Fruit fly (Drosophila melanogaster): ENCODE results near the gene PIG-K.

The PIG-K gene

DNA sequence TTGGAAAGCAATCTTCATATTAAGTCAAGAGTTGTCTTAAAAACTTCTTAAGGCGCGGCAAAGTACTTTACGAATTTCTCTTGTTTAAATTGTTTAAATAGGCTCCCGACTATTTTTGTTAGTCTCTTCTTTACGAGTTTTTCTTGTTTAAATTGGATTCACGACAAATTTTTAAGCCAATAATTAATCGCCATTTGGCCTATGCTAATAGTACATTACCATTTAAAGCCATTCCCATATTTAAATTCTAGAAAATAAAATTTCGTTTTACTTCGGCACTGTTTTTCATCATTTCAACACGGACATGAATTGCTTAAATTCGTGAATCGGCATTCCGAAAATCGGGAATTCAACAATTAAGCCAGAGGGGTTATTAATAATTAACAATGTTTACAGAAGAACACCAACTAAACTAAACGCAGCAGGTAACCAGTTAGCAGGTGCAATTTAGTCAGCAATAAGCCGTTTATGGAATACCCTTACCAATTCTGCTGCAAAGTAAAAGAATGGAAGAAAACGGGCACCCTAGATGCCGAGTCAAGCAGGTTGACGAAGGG, 367 bp upstream of the PIG-K start (continued):
- no peak for TF ChIP-seq Hand (GFP tag; optimal IDR thresholded peaks at IDR 0.05)
- peak; percentile 90 for TF ChIP-seq CoRest (tag; optimal IDR thresholded peaks at IDR 0.05)
- TF ChIP-seq CG6683 (GFP tag; optimal IDR thresholded peaks at IDR 0.05): no peak
- TF ChIP-seq CG12391 (tag; optimal IDR thresholded peaks at IDR 0.05): peak; percentile 83
- TF ChIP-seq CG2199 (GFP tag; IDR thresholded peaks at IDR 0.05): no peak
- TF ChIP-seq Bteb2 (GFP tag; optimal IDR thresholded peaks at IDR 0.05): peak; percentile 68
- TF ChIP-seq D19A (tag; optimal IDR thresholded peaks at IDR 0.05): peak; percentile 81
- TF ChIP-seq dysf (GFP tag; IDR thresholded peaks at IDR 0.05): peak; percentile 68
- no peak for TF ChIP-seq z (GFP tag; IDR thresholded peaks at IDR 0.05)
- peak; percentile 58 for TF ChIP-seq CG4282 (GFP tag; optimal IDR thresholded peaks at IDR 0.05)
- peak; percentile 34; the same call in 2 of the 4 replicates for TF ChIP-seq Gug (GFP tag; IDR thresholded peaks at IDR 0.05)
- 0 out of 3 replicates have a peak, but pooled peaks have one; percentile 4 for TF ChIP-seq sr (GFP tag; IDR thresholded peaks at IDR 0.05)
- peak; percentile 77 for TF ChIP-seq Nf-YC (tag; optimal IDR thresholded peaks at IDR 0.05)
- TF ChIP-seq CG10321 (GFP tag; IDR thresholded peaks at IDR 0.05): no peak; the same call in 1 of the 2 replicates
- peak; percentile 62 for TF ChIP-seq Asciz (GFP tag; optimal IDR thresholded peaks at IDR 0.05)
- TF ChIP-seq CG14860 (GFP tag; IDR thresholded peaks at IDR 0.05; ENCODE audit: partially characterized antibody): no peak
- peak; percentile 72 for TF ChIP-seq CG1602 (GFP tag; optimal IDR thresholded peaks at IDR 0.05)
- TF ChIP-seq Lhr (GFP tag; optimal IDR thresholded peaks at IDR 0.05): peak; percentile 60
- no peak for TF ChIP-seq dimm (GFP tag; IDR thresholded peaks at IDR 0.05)
- TF ChIP-seq CG18011 (GFP tag; optimal IDR thresholded peaks at IDR 0.05): peak; percentile 44
- TF ChIP-seq CG3847 (GFP tag; IDR thresholded peaks at IDR 0.05): peak; percentile 52
- no peak for TF ChIP-seq CG9797 (GFP tag; optimal IDR thresholded peaks at IDR 0.05)
- TF ChIP-seq CG13624 (GFP tag; optimal IDR thresholded peaks at IDR 0.05): peak; percentile 47
- TF ChIP-seq Mes4 (GFP tag; optimal IDR thresholded peaks at IDR 0.05): peak; percentile 69
- no peak for TF ChIP-seq h (optimal IDR thresholded peaks at IDR 0.05)
- peak; percentile 51 for TF ChIP-seq CG32772 (GFP tag; IDR thresholded peaks at IDR 0.05)
- TF ChIP-seq CG17612 (GFP tag; IDR thresholded peaks at IDR 0.05): no peak
- no peak for TF ChIP-seq CG12071 (GFP tag; optimal IDR thresholded peaks at IDR 0.05)
- TF ChIP-seq inv (GFP tag; IDR thresholded peaks at IDR 0.05; ENCODE audit: partially characterized antibody): no peak
- peak; percentile 38 for TF ChIP-seq maf-S (GFP tag; optimal IDR thresholded peaks at IDR 0.05)
- peak; percentile 66 for TF ChIP-seq Camta (GFP tag; optimal IDR thresholded peaks at IDR 0.05)
- peak; percentile 51 for TF ChIP-seq CG3838 (GFP tag; optimal IDR thresholded peaks at IDR 0.05)
- TF ChIP-seq CG4820 (GFP tag; optimal IDR thresholded peaks at IDR 0.05): peak; percentile 74
- TF ChIP-seq lmd (GFP tag; IDR thresholded peaks at IDR 0.05): peak; percentile 68
- TF ChIP-seq Awh (GFP tag; IDR thresholded peaks at IDR 0.05): 0 out of 2 replicates have a peak, but pooled peaks have one; percentile 39
- TF ChIP-seq so (GFP tag; IDR thresholded peaks at IDR 0.05): peak; percentile 65; the same call in 1 of the 3 replicates
- TF ChIP-seq CG6254 (GFP tag; optimal IDR thresholded peaks at IDR 0.05): peak; percentile 36
- TF ChIP-seq salm (tag; optimal IDR thresholded peaks at IDR 0.05): peak; percentile 34
- TF ChIP-seq CG4854 (GFP tag; optimal IDR thresholded peaks at IDR 0.05): peak; percentile 55
- peak; percentile 70 for TF ChIP-seq CG17385 (GFP tag; optimal IDR thresholded peaks at IDR 0.05)
- TF ChIP-seq Pdp1 (GFP tag; optimal IDR thresholded peaks at IDR 0.05): peak; percentile 45 to 79
- TF ChIP-seq Deaf1 (tag; optimal IDR thresholded peaks at IDR 0.05): no peak
- TF ChIP-seq Hsf (GFP tag; optimal IDR thresholded peaks at IDR 0.05): peak; percentile 78
- no peak for TF ChIP-seq ken (GFP tag; IDR thresholded peaks at IDR 0.05)
- peak; percentile 72 for TF ChIP-seq Hmr (GFP tag; optimal IDR thresholded peaks at IDR 0.05)
- peak; percentile 49 for TF ChIP-seq CG2875 (GFP tag; optimal IDR thresholded peaks at IDR 0.05)
- TF ChIP-seq rib (GFP tag; IDR thresholded peaks at IDR 0.05): no peak
- TF ChIP-seq Taf1 (GFP tag; IDR thresholded peaks at IDR 0.05): no peak
- no peak for TF ChIP-seq CG12744 (GFP tag; optimal IDR thresholded peaks at IDR 0.05)
- peak; percentile 31; the same call in 2 of the 3 replicates for TF ChIP-seq CG2889 (GFP tag; IDR thresholded peaks at IDR 0.05)
- TF ChIP-seq CG8089 (GFP tag; optimal IDR thresholded peaks at IDR 0.05): peak; percentile 69
